Worm (Caenorhabditis elegans): Measurements from ENCODE around the gene npr-33.

DNA sequence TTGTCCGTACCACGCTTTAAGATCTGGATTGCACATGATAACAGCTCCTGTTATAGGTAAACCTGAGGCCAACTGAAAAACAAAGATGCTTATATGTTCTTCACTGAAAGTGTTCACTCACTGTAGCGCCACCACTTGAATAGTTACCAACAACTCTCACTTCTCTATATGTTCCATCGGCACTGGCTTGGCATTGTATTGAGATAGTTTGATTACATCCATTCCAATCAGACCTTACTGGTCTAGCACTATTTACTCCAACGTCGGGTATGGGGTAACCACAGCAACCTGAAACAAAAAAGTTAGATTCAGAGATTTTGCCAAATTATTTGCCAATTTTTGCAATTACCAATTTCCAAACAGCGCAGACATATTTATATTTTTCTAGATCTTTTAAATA is 5.3 kb downstream of the npr-33 start:
- TF ChIP-seq nhr-11 (tag; optimal IDR thresholded peaks at IDR 0.05) (no peak), aly-2 (tag; optimal IDR thresholded peaks at IDR 0.05) (no peak), R02D3.7 (tag; optimal IDR thresholded peaks at IDR 0.05) (no peak), alr-1 (tag; optimal IDR thresholded peaks at IDR 0.05) (no peak), zag-1 (tag; optimal IDR thresholded peaks at IDR 0.05) (no peak), elt-1 (tag; optimal IDR thresholded peaks at IDR 0.05) (no peak)
